Fruit fly (Drosophila melanogaster) whole organism, pupa: ENCODE measurements around the gene CG11898.
A peak's percentile ranks its signal among the peaks of the same experiment; 100 is the strongest.

ENCODE experiments used
- CG10348 ChIP-seq: fragments of 200-800 bp; sonication (Bioruptor generic); IDR thresholded peaks from 2 replicates; pipeline ENCODE4 v1.3.6; 2022; ENCODE audit warnings: missing biosample characterization, missing genetic modification characterization
- CG12605 ChIP-seq: fragments of 200-800 bp; sonication (Bioruptor generic); IDR thresholded peaks from 2 replicates; pipeline ENCODE4 v1.3.6; 2022; ENCODE audit warnings: missing biosample characterization, missing genetic modification characterization
- CG13204 ChIP-seq: fragments of 200-800 bp; sonication (Bioruptor generic); optimal IDR thresholded peaks from 2 replicates; lab custom pipeline; 2018; ENCODE audit warnings: missing biosample characterization, mild to moderate bottlenecking, missing genetic modification characterization, moderate library complexity
- CG14655 ChIP-seq: fragments of 200-800 bp; sonication (Bioruptor generic); optimal IDR thresholded peaks from 3 replicates; lab custom pipeline; 2017; ENCODE audit warnings: mild to moderate bottlenecking, missing biosample characterization, missing genetic modification reagents, missing genetic modification characterization
- CG15710 ChIP-seq: fragments of 200-800 bp; sonication (Bioruptor generic); optimal IDR thresholded peaks from 2 replicates; lab custom pipeline; 2018; ENCODE audit warnings: missing biosample characterization, mild to moderate bottlenecking, missing genetic modification characterization, moderate library complexity
- CG17806 ChIP-seq: fragments of 200-800 bp; sonication (Bioruptor generic); optimal IDR thresholded peaks from 2 replicates; lab custom pipeline; 2018; ENCODE audit warnings: missing biosample characterization, mild to moderate bottlenecking, missing genetic modification characterization, moderate library complexity
- CG32121 ChIP-seq: fragments of 200-800 bp; sonication (Bioruptor generic); IDR thresholded peaks from 2 replicates; pipeline ENCODE4 v1.3.6; 2022; ENCODE audit warnings: missing biosample characterization, missing genetic modification characterization
- CG34367 ChIP-seq: fragments of 200-800 bp; sonication (Bioruptor generic); optimal IDR thresholded peaks from 2 replicates; lab custom pipeline; 2018; ENCODE audit warnings: missing biosample characterization, mild to moderate bottlenecking, missing genetic modification characterization
- CG4496 ChIP-seq: fragments of 200-800 bp; sonication (Bioruptor generic); IDR thresholded peaks from 3 replicates; pipeline ENCODE4 v1.3.6; 2022; ENCODE audit warnings: missing biosample characterization, missing genetic modification characterization
- CG8159 ChIP-seq: fragments of 200-800 bp; sonication (Bioruptor generic); optimal IDR thresholded peaks from 3 replicates; lab custom pipeline; 2018; ENCODE audit warnings: missing biosample characterization, mild to moderate bottlenecking, missing genetic modification characterization, moderate library complexity
- CG8301 ChIP-seq: fragments of 200-800 bp; sonication (Bioruptor generic); optimal IDR thresholded peaks from 2 replicates; lab custom pipeline; 2018; ENCODE audit warnings: missing biosample characterization, mild to moderate bottlenecking, missing genetic modification characterization
- CG9948 ChIP-seq: fragments of 200-800 bp; sonication (Bioruptor generic); optimal IDR thresholded peaks from 2 replicates; lab custom pipeline; 2018; ENCODE audit warnings: missing biosample characterization, mild to moderate bottlenecking, missing genetic modification characterization, moderate library complexity
- D1 ChIP-seq: fragments of 200-800 bp; sonication (Bioruptor generic); optimal IDR thresholded peaks from 2 replicates; lab custom pipeline; 2018; ENCODE audit warnings: missing biosample characterization, mild to moderate bottlenecking, missing genetic modification characterization, moderate library complexity
- EcR ChIP-seq: fragments of 200-800 bp; sonication (Bioruptor generic); optimal IDR thresholded peaks from 3 replicates; lab custom pipeline; 2019; ENCODE audit warnings: missing biosample characterization, missing genetic modification characterization, mild to moderate bottlenecking, moderate library complexity, missing genetic modification reagents
- Ets98B ChIP-seq: fragments of 200-800 bp; sonication (Bioruptor generic); IDR thresholded peaks from 2 replicates; pipeline ENCODE4 v1.3.6; 2022; ENCODE audit warnings: missing biosample characterization, missing genetic modification characterization
- Pif1A ChIP-seq: fragments of 200-800 bp; sonication (Bioruptor generic); optimal IDR thresholded peaks from 3 replicates; lab custom pipeline; 2016; ENCODE audit warnings: missing biosample characterization, missing genetic modification characterization
- Pif1B ChIP-seq: fragments of 200-800 bp; sonication (Bioruptor generic); optimal IDR thresholded peaks from 3 replicates; lab custom pipeline; 2016; ENCODE audit warnings: missing biosample characterization, missing genetic modification characterization
- Snoo ChIP-seq: fragments of 200-800 bp; sonication (Bioruptor generic); optimal IDR thresholded peaks from 3 replicates; lab custom pipeline; 2017; ENCODE audit warnings: missing biosample characterization, mild to moderate bottlenecking, missing genetic modification characterization, inconsistent platforms
- fd96Ca ChIP-seq: fragments of 200-800 bp; sonication (Bioruptor generic); IDR thresholded peaks from 3 replicates; pipeline ENCODE4 v1.3.6; 2022; ENCODE audit warnings: missing biosample characterization, missing genetic modification characterization
- gl ChIP-seq: fragments of 200-800 bp; sonication (Bioruptor generic); optimal IDR thresholded peaks from 2 replicates; lab custom pipeline; 2018; ENCODE audit warnings: missing biosample characterization, mild to moderate bottlenecking, missing genetic modification characterization
- rn ChIP-seq: fragments of 200-800 bp; sonication (Bioruptor generic); IDR thresholded peaks from 2 replicates; pipeline ENCODE4 v1.3.6; 2022; ENCODE audit warnings: missing biosample characterization, missing genetic modification characterization

Gene CG11898

dm6 chr3R:29164930-29165693 is at the start of gene CG11898:
TSS of gene CG11898 (plus strand) at chr3R:29165643.
- TF ChIP-seq CG14655 (GFP tag; lab: Kevin White, UChicago) (no peak), EcR (GFP tag; lab: Kevin White, UChicago) (no peak), CG8159 (tag; lab: Kevin White, UChicago) (no peak), CG8301 (tag; lab: Kevin White, UChicago) (no peak), Ets98B (GFP tag; lab: Robert Waterston, UW) (no peak), CG17806 (tag; lab: Kevin White, UChicago) (no peak), Pif1A (no peak), CG4496 (no peak), CG34367 (tag; lab: Kevin White, UChicago) (no peak), CG13204 (no peak), Pif1B (GFP tag; lab: Kevin White, UChicago) (no peak), CG12605 (GFP tag; lab: Robert Waterston, UW) (no peak), CG15710 (tag; lab: Kevin White, UChicago) (no peak), CG32121 (GFP tag; lab: Robert Waterston, UW) (no peak), gl (tag; lab: Kevin White, UChicago) (no peak), fd96Ca (GFP tag; lab: Robert Waterston, UW) (no peak), rn (GFP tag; lab: Robert Waterston, UW) (no peak), D1 (tag; lab: Kevin White, UChicago) (no peak)

dm6 chr3R:29116167-29116725 is 49.2 kb upstream of the CG11898 start, which contains the start of gene Atg14:
TSS of gene Atg14 (plus strand) at chr3R:29116391.
- no peak for TF ChIP-seq Pif1B (GFP tag; lab: Kevin White, UChicago)
- peak; percentile 6 for TF ChIP-seq EcR (GFP tag; lab: Kevin White, UChicago)
- TF ChIP-seq Snoo: peak; percentile 2
- no peak for TF ChIP-seq fd96Ca (GFP tag; lab: Robert Waterston, UW)

dm6 chr3R:29122817-29123611 is 42.4 kb upstream of the CG11898 start, which contains the start of the genes yem and Ctl2:
TSS of gene yem (minus strand) at chr3R:29122879.
TSS of gene Ctl2 (plus strand) at chr3R:29123370.
- TF ChIP-seq CG13204 (no peak), gl (tag; lab: Kevin White, UChicago) (no peak), Ets98B (GFP tag; lab: Robert Waterston, UW) (peak; percentile 36), D1 (tag; lab: Kevin White, UChicago) (no peak), CG4496 (peak; percentile 45), CG9948 (tag; lab: Kevin White, UChicago) (peak; percentile 46), CG8301 (tag; lab: Kevin White, UChicago) (no peak), CG12605 (GFP tag; lab: Robert Waterston, UW) (no peak; the same call in 1 of the 2 replicates), rn (GFP tag; lab: Robert Waterston, UW) (peak; percentile 20; the same call in 1 of the 2 replicates), CG34367 (tag; lab: Kevin White, UChicago) (peak; percentile 17), CG17806 (tag; lab: Kevin White, UChicago) (peak; percentile 40), Pif1B (GFP tag; lab: Kevin White, UChicago) (peak; percentile 52), Pif1A (no peak), CG15710 (tag; lab: Kevin White, UChicago) (peak; percentile 54), Snoo (peak; percentile 22), EcR (GFP tag; lab: Kevin White, UChicago) (no peak), fd96Ca (GFP tag; lab: Robert Waterston, UW) (peak; percentile 65), CG8159 (tag; lab: Kevin White, UChicago) (peak; percentile 62)

dm6 chr3R:29124128-29124527 is 41.3 kb upstream of the CG11898 start:
- TF ChIP-seq CG14655 (GFP tag; lab: Kevin White, UChicago): no peak
- peak; percentile 48 for TF ChIP-seq rn (GFP tag; lab: Robert Waterston, UW)
- no peak for TF ChIP-seq CG13204
- TF ChIP-seq CG17806 (tag; lab: Kevin White, UChicago): peak; percentile 68
- TF ChIP-seq CG32121 (GFP tag; lab: Robert Waterston, UW): peak; percentile 63
- peak; percentile 40 for TF ChIP-seq CG8301 (tag; lab: Kevin White, UChicago)
- no peak for TF ChIP-seq EcR (GFP tag; lab: Kevin White, UChicago)
- peak; percentile 72 for TF ChIP-seq CG8159 (tag; lab: Kevin White, UChicago)
- TF ChIP-seq CG4496: peak; percentile 76
- no peak for TF ChIP-seq D1 (tag; lab: Kevin White, UChicago)
- peak; percentile 63 for TF ChIP-seq CG12605 (GFP tag; lab: Robert Waterston, UW)
- peak; percentile 84 for TF ChIP-seq Snoo
- peak; percentile 71 for TF ChIP-seq CG34367 (tag; lab: Kevin White, UChicago)
- peak; percentile 12 for TF ChIP-seq gl (tag; lab: Kevin White, UChicago)
- peak; percentile 53 for TF ChIP-seq CG9948 (tag; lab: Kevin White, UChicago)
- peak; percentile 69 for TF ChIP-seq Ets98B (GFP tag; lab: Robert Waterston, UW)
- TF ChIP-seq CG10348 (GFP tag; lab: Robert Waterston, UW): no peak
- TF ChIP-seq fd96Ca (GFP tag; lab: Robert Waterston, UW): peak; percentile 83
- peak; percentile 67 for TF ChIP-seq Pif1B (GFP tag; lab: Kevin White, UChicago)
- peak; percentile 78 for TF ChIP-seq CG15710 (tag; lab: Kevin White, UChicago)
- peak; percentile 77 for TF ChIP-seq Pif1A
